Worm (Caenorhabditis elegans) whole organism, L2 larva: ENCODE data around the gene hrg-5.

Source experiments
- C34F6.9 ChIP-seq: fragments of 150-350 bp; optimal IDR thresholded peaks from 2 replicates; lab custom pipeline; 2014; ENCODE audit warnings: missing biosample characterization, missing genetic modification characterization
- R02D3.7 ChIP-seq: fragments of 150-350 bp; optimal IDR thresholded peaks from 2 replicates; lab custom pipeline; 2014; ENCODE audit warnings: missing biosample characterization, missing genetic modification characterization
- Y55F3AM.14 ChIP-seq: fragments of 200-800 bp; sonication (Bioruptor generic); optimal IDR thresholded peaks from 2 replicates; lab custom pipeline; 2018; ENCODE audit warnings: mild to moderate bottlenecking, missing genetic modification characterization, missing compliant biosample characterization
- ama-1 ChIP-seq: fragments of 150-350 bp; optimal IDR thresholded peaks from 2 replicates; lab custom pipeline; 2018; ENCODE audit warnings: inconsistent platforms
- blmp-1 ChIP-seq: sonication (generic microtip); optimal IDR thresholded peaks from 2 replicates; lab custom pipeline; 2017; ENCODE audit warnings: missing genetic modification characterization, mild to moderate bottlenecking, missing compliant biosample characterization, antibody characterized with exemption, moderate library complexity; ENCODE audit not compliant: insufficient read depth
- ceh-16 ChIP-seq: fragments of 150-350 bp; optimal IDR thresholded peaks from 2 replicates; lab custom pipeline; 2014; ENCODE audit warnings: missing biosample characterization, missing genetic modification characterization
- ceh-82 ChIP-seq: fragments of 150-350 bp; optimal IDR thresholded peaks from 2 replicates; lab custom pipeline; 2014; ENCODE audit warnings: missing biosample characterization, missing genetic modification characterization
- crh-2 ChIP-seq: sonication (generic microtip); optimal IDR thresholded peaks from 2 replicates; lab custom pipeline; 2017; ENCODE audit warnings: missing biosample characterization, missing genetic modification characterization
- elt-3 ChIP-seq: sonication (generic microtip); optimal IDR thresholded peaks from 2 replicates; lab custom pipeline; 2017; ENCODE audit warnings: missing biosample characterization, missing genetic modification characterization
- fos-1 ChIP-seq: fragments of 150-350 bp; optimal IDR thresholded peaks from 2 replicates; lab custom pipeline; 2014; ENCODE audit warnings: missing biosample characterization, missing genetic modification characterization
- gmeb-1 ChIP-seq: fragments of 150-350 bp; optimal IDR thresholded peaks from 2 replicates; lab custom pipeline; 2014; ENCODE audit warnings: missing biosample characterization, missing genetic modification characterization
- lin-11 ChIP-seq: fragments of 150-350 bp; sonication (generic microtip); optimal IDR thresholded peaks from 2 replicates; lab custom pipeline; 2014; ENCODE audit warnings: missing biosample characterization, missing genetic modification characterization, inconsistent platforms, mixed read lengths
- lin-39 ChIP-seq: fragments of 150-350 bp; optimal IDR thresholded peaks from 2 replicates; lab custom pipeline; 2014; ENCODE audit warnings: missing biosample characterization, missing genetic modification reagents, missing genetic modification characterization
- lsy-2 ChIP-seq, 2 experiments: fragments of 150-350 bp in 1 of 2; sonication (generic microtip) in 1 of 2; optimal IDR thresholded peaks; 2 replicates each; lab custom pipeline; 2014 to 2017; ENCODE audit warnings: missing biosample characterization in 2 of 2, missing genetic modification characterization in 2 of 2
- mdl-1 ChIP-seq, 2 experiments: fragments of 150-350 bp in 1 of 2; sonication (generic microtip) in 1 of 2; optimal IDR thresholded peaks; 2 replicates each; lab custom pipeline; 2017; ENCODE audit warnings: missing biosample characterization in 2 of 2, missing genetic modification characterization in 2 of 2
- nhr-10 ChIP-seq: sonication (generic microtip); optimal IDR thresholded peaks from 2 replicates; lab custom pipeline; 2017; ENCODE audit warnings: missing biosample characterization, missing genetic modification characterization
- nhr-12 ChIP-seq: fragments of 150-350 bp; optimal IDR thresholded peaks from 2 replicates; lab custom pipeline; 2014; ENCODE audit warnings: missing biosample characterization, missing genetic modification characterization
- nhr-129 ChIP-seq: fragments of 150-350 bp; optimal IDR thresholded peaks from 2 replicates; lab custom pipeline; 2014; ENCODE audit warnings: missing biosample characterization, missing genetic modification characterization
- nhr-21 ChIP-seq: fragments of 150-350 bp; optimal IDR thresholded peaks from 2 replicates; lab custom pipeline; 2014; ENCODE audit warnings: missing biosample characterization, missing genetic modification characterization
- nhr-23 ChIP-seq: fragments of 150-350 bp; optimal IDR thresholded peaks from 2 replicates; lab custom pipeline; 2014; ENCODE audit warnings: missing biosample characterization, missing genetic modification reagents, missing genetic modification characterization
- nhr-237 ChIP-seq: fragments of 150-350 bp; optimal IDR thresholded peaks from 2 replicates; lab custom pipeline; 2014; ENCODE audit warnings: missing biosample characterization, missing genetic modification characterization
- nhr-25 ChIP-seq: fragments of 150-350 bp; sonication (generic microtip); optimal IDR thresholded peaks from 3 replicates; lab custom pipeline; 2014; ENCODE audit warnings: missing biosample characterization, missing genetic modification characterization
- nhr-6 ChIP-seq: fragments of 150-350 bp; optimal IDR thresholded peaks from 2 replicates; lab custom pipeline; 2014; ENCODE audit warnings: missing biosample characterization, missing genetic modification characterization
- sem-4 ChIP-seq: fragments of 150-350 bp; optimal IDR thresholded peaks from 2 replicates; lab custom pipeline; 2014; ENCODE audit warnings: missing biosample characterization, missing genetic modification reagents, missing genetic modification characterization
- sma-3 ChIP-seq: sonication (generic microtip); optimal IDR thresholded peaks from 2 replicates; lab custom pipeline; 2016; ENCODE audit warnings: missing genetic modification reagents, missing genetic modification characterization, missing compliant biosample characterization
- sma-9 ChIP-seq, 2 experiments: fragments of 150-350 bp in 1 of 2; sonication (generic microtip) in 1 of 2; optimal IDR thresholded peaks; 2 replicates each; lab custom pipeline; 2014 to 2016; ENCODE audit warnings: missing genetic modification characterization in 2 of 2, mild to moderate bottlenecking in 1 of 2, missing biosample characterization in 1 of 2, missing compliant biosample characterization in 1 of 2, missing genetic modification reagents in 1 of 2, moderate library complexity in 1 of 2
- unc-39 ChIP-seq: fragments of 150-350 bp; optimal IDR thresholded peaks from 2 replicates; lab custom pipeline; 2014; ENCODE audit warnings: missing biosample characterization, missing genetic modification characterization
- unc-55 ChIP-seq: fragments of 150-350 bp; sonication (generic microtip); optimal IDR thresholded peaks from 3 replicates; lab custom pipeline; 2014; ENCODE audit warnings: missing biosample characterization, missing genetic modification reagents, missing genetic modification characterization
- unc-62 ChIP-seq: fragments of 150-350 bp; optimal IDR thresholded peaks from 2 replicates; lab custom pipeline; 2014; ENCODE audit warnings: missing biosample characterization, missing genetic modification reagents, missing genetic modification characterization
- ztf-11 ChIP-seq: sonication (generic microtip); optimal IDR thresholded peaks from 2 replicates; lab custom pipeline; 2017; ENCODE audit warnings: missing biosample characterization, missing genetic modification characterization

hrg-5 gene

DNA sequence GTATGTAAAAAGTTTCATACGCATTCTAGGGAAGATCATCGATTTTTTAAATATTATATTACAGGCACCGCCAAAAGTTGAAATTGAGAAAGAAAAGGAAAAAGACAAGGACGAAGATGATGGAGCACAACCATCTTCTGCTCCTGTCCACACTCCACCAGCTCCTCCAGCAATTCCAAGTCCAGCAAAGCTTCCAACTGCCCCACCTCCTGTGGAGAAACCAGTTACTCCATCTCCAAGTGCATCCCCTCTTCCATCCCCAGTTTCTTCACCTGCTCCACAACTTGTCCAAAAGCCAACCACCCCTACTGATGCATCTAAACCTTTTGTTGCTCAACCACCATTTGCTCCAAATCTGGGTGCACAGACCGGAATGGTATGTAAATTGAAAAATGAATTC lies 22.7 kb upstream of the hrg-5 start:
- TF ChIP-seq ceh-82 (tag; lab: Kevin White, UChicago) (no peak), nhr-129 (tag; lab: Kevin White, UChicago) (no peak), Y55F3AM.14 (no peak)

ce11 chrIV:11049806-11050205 lies 20.6 kb upstream of the hrg-5 start, which contains the start of gene F36H1.3:
Gene F36H1.3 (plus strand): TSS chrIV:11050128.
- TF ChIP-seq unc-62, result no peak
- no peak for TF ChIP-seq sem-4 (tag; lab: Kevin White, UChicago)
- no peak for TF ChIP-seq nhr-12 (tag; lab: Kevin White, UChicago)
- TF ChIP-seq nhr-6 (tag; lab: Kevin White, UChicago), result no peak
- no peak for TF ChIP-seq Y55F3AM.14
- TF ChIP-seq mdl-1 (tag; optimal IDR thresholded peaks at IDR 0.05; lab: Kevin White, UChicago), result no peak
- TF ChIP-seq fos-1 (tag; lab: Kevin White, UChicago), result no peak
- TF ChIP-seq lsy-2 (tag; optimal IDR thresholded peaks at IDR 0.05; lab: Kevin White, UChicago), result no peak
- TF ChIP-seq nhr-237 (tag; lab: Kevin White, UChicago), result no peak
- no peak for TF ChIP-seq crh-2 (tag; lab: Kevin White, UChicago)
- TF ChIP-seq sma-3 (GFP tag; lab: Kevin White, UChicago), result no peak
- TF ChIP-seq sma-9 (GFP tag; optimal IDR thresholded peaks at IDR 0.05; lab: Kevin White, UChicago), result no peak
- no peak for TF ChIP-seq sma-9 (tag; optimal IDR thresholded peaks at IDR 0.05; lab: Kevin White, UChicago)
- no peak for TF ChIP-seq lin-39 (tag; lab: Kevin White, UChicago)
- no peak for TF ChIP-seq unc-39 (tag; lab: Kevin White, UChicago)
- TF ChIP-seq ceh-16 (tag; lab: Kevin White, UChicago), result no peak
- no peak for TF ChIP-seq nhr-10 (tag; lab: Kevin White, UChicago)
- no peak for TF ChIP-seq ceh-82 (tag; lab: Kevin White, UChicago)
- no peak for TF ChIP-seq nhr-25
- no peak for TF ChIP-seq elt-3 (tag; lab: Kevin White, UChicago)
- TF ChIP-seq gmeb-1 (tag; lab: Kevin White, UChicago), result no peak

DNA sequence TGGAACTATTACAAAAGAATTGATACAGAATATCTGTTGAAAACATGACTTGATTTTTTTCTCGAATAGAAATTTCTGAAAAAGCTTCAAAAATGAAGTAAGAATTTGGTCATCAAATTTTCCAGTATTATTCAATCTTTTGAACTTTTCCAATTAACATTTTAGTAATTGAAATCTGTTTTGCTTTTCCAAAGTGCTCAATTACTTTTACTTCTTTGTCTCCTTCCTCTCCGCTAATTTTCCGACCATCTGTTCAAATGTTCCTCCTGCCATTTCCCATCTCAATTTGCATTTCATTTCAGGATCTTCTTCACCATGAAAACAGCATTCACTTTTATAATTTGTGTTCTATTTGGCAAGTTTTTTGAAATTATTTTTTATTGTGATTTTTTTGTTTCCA lies 19.6 kb upstream of the hrg-5 start, which contains the start of gene F36H1.11:
Gene F36H1.11, plus strand, starts transcription at position 301 of the 400 bp plus-strand sequence.
- TF ChIP-seq gmeb-1 (tag; lab: Kevin White, UChicago) (no peak), ceh-16 (tag; lab: Kevin White, UChicago) (no peak), mdl-1 (tag; optimal IDR thresholded peaks at IDR 0.05; lab: Kevin White, UChicago) (no peak), fos-1 (tag; lab: Kevin White, UChicago) (no peak), lin-11 (tag; lab: Kevin White, UChicago) (no peak), unc-55 (GFP tag; lab: Kevin White, UChicago) (no peak), nhr-12 (tag; lab: Kevin White, UChicago) (no peak), blmp-1 (tag; lab: Kevin White, UChicago) (no peak), nhr-129 (tag; lab: Kevin White, UChicago) (no peak), sma-3 (GFP tag; lab: Kevin White, UChicago) (no peak)

DNA sequence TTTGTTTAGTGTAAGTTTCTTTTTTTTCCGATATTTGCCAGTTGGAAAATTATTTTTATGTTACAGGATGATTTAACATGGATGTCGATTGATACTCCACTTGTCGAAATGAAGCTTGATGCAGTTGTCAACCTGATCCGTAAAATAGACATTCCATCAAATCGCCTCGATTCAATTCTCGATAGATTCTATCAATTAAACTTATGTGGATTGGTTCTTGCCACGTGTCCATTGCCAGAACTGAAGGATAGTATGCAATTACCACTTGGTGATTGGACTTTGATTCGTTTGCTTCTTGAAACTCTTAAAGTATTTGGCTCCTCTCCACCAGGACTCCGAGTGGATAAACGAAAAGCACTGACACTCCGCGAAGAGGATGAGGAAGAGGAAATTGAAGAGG lies 15.1 kb upstream of the hrg-5 start:
- TF ChIP-seq unc-39 (tag; lab: Kevin White, UChicago), result no peak

- peak; percentile 64 for TF ChIP-seq unc-55 (GFP tag; lab: Kevin White, UChicago)
- TF ChIP-seq C34F6.9 (tag; lab: Kevin White, UChicago), result peak; percentile 53
- TF ChIP-seq R02D3.7, result no peak
Measured at ce11 chrIV:11038665-11039064, 9.4 kb upstream of the hrg-5 start.

ce11 chrIV:11038618-11038664 lies 9.2 kb upstream of the hrg-5 start, which contains the start of gene kdin-1:
Gene kdin-1 (plus strand): TSS chrIV:11038655.
- TF ChIP-seq Y55F3AM.14, result no peak
- TF ChIP-seq ztf-11 (tag; lab: Kevin White, UChicago), result no peak
- TF ChIP-seq lsy-2 (tag; optimal IDR thresholded peaks at IDR 0.05; lab: Kevin White, UChicago), result no peak
- TF ChIP-seq unc-39 (tag; lab: Kevin White, UChicago), result no peak
- no peak for TF ChIP-seq unc-55 (GFP tag; lab: Kevin White, UChicago)
- TF ChIP-seq crh-2 (tag; lab: Kevin White, UChicago), result no peak
- no peak for TF ChIP-seq gmeb-1 (tag; lab: Kevin White, UChicago)
- TF ChIP-seq nhr-6 (tag; lab: Kevin White, UChicago), result no peak
- no peak for TF ChIP-seq ama-1 (lab: Kevin White, UChicago)

DNA sequence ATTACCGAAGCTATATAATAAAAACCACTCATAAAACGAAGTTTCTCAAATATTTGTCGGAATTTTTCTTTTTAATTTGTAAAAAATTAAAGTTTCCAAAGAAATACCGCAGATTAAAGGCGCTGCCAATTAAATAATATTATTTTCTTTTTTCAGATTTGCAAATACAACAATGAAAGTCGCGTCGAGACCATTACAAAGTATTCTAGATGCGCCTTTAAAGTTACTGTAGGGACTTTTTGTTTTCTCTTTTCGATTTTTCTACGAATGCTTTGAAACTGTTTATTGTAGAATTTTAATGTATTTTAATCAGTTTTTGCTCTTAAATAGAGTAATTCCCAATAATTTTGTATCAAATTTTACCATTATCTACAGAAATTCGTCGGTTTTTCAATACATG lies 9.0 kb upstream of the hrg-5 start:
- no peak for TF ChIP-seq nhr-23
- TF ChIP-seq elt-3 (tag; lab: Kevin White, UChicago), result no peak
- TF ChIP-seq lin-11 (tag; lab: Kevin White, UChicago), result no peak
- no peak for TF ChIP-seq crh-2 (tag; lab: Kevin White, UChicago)
- TF ChIP-seq C34F6.9 (tag; lab: Kevin White, UChicago), result no peak
- TF ChIP-seq unc-55 (GFP tag; lab: Kevin White, UChicago), result no peak
- TF ChIP-seq nhr-21 (tag; lab: Kevin White, UChicago), result no peak
